Worm (Caenorhabditis elegans) whole organism, L2 larva: ENCODE data around the gene C55B6.4.

ENCODE experiments used
- C34F6.9 ChIP-seq: fragments of 150-350 bp; optimal IDR thresholded peaks from 2 replicates; lab custom pipeline; 2014; ENCODE audit warnings: missing biosample characterization, missing genetic modification characterization
- F13H6.1 ChIP-seq: sonication (generic microtip); optimal IDR thresholded peaks from 2 replicates; lab custom pipeline; 2016; ENCODE audit warnings: missing genetic modification characterization, missing compliant biosample characterization
- R02D3.7 ChIP-seq: fragments of 150-350 bp; optimal IDR thresholded peaks from 2 replicates; lab custom pipeline; 2014; ENCODE audit warnings: missing biosample characterization, missing genetic modification characterization
- Y55F3AM.14 ChIP-seq: fragments of 200-800 bp; sonication (Bioruptor generic); optimal IDR thresholded peaks from 2 replicates; lab custom pipeline; 2018; ENCODE audit warnings: mild to moderate bottlenecking, missing genetic modification characterization, missing compliant biosample characterization
- ZK546.5 ChIP-seq: sonication (generic microtip); optimal IDR thresholded peaks from 2 replicates; lab custom pipeline; 2017; ENCODE audit warnings: missing biosample characterization, missing genetic modification characterization
- alr-1 ChIP-seq: fragments of 150-350 bp; optimal IDR thresholded peaks from 2 replicates; lab custom pipeline; 2014; ENCODE audit warnings: missing biosample characterization, missing genetic modification characterization
- aly-2 ChIP-seq: fragments of 150-350 bp; optimal IDR thresholded peaks from 2 replicates; lab custom pipeline; 2014; ENCODE audit warnings: missing biosample characterization, missing genetic modification characterization
- ama-1 ChIP-seq: fragments of 150-350 bp; optimal IDR thresholded peaks from 2 replicates; lab custom pipeline; 2018; ENCODE audit warnings: inconsistent platforms
- blmp-1 ChIP-seq: sonication (generic microtip); optimal IDR thresholded peaks from 2 replicates; lab custom pipeline; 2017; ENCODE audit warnings: missing genetic modification characterization, mild to moderate bottlenecking, missing compliant biosample characterization, antibody characterized with exemption, moderate library complexity; ENCODE audit not compliant: insufficient read depth
- ceh-16 ChIP-seq: fragments of 150-350 bp; optimal IDR thresholded peaks from 2 replicates; lab custom pipeline; 2014; ENCODE audit warnings: missing biosample characterization, missing genetic modification characterization
- ceh-82 ChIP-seq: fragments of 150-350 bp; optimal IDR thresholded peaks from 2 replicates; lab custom pipeline; 2014; ENCODE audit warnings: missing biosample characterization, missing genetic modification characterization
- crh-2 ChIP-seq: sonication (generic microtip); optimal IDR thresholded peaks from 2 replicates; lab custom pipeline; 2017; ENCODE audit warnings: missing biosample characterization, missing genetic modification characterization
- dmd-4 ChIP-seq: sonication (generic microtip); optimal IDR thresholded peaks from 2 replicates; lab custom pipeline; 2017; ENCODE audit warnings: missing biosample characterization, missing genetic modification characterization
- egl-27 ChIP-seq: sonication (generic microtip); optimal IDR thresholded peaks from 3 replicates; lab custom pipeline; 2017; ENCODE audit warnings: missing biosample characterization, missing genetic modification reagents, missing genetic modification characterization
- elt-1 ChIP-seq: fragments of 150-350 bp; optimal IDR thresholded peaks from 2 replicates; lab custom pipeline; 2014; ENCODE audit warnings: missing biosample characterization, missing genetic modification characterization
- elt-3 ChIP-seq: sonication (generic microtip); optimal IDR thresholded peaks from 2 replicates; lab custom pipeline; 2017; ENCODE audit warnings: missing biosample characterization, missing genetic modification characterization
- fos-1 ChIP-seq: fragments of 150-350 bp; optimal IDR thresholded peaks from 2 replicates; lab custom pipeline; 2014; ENCODE audit warnings: missing biosample characterization, missing genetic modification characterization
- gmeb-1 ChIP-seq: fragments of 150-350 bp; optimal IDR thresholded peaks from 2 replicates; lab custom pipeline; 2014; ENCODE audit warnings: missing biosample characterization, missing genetic modification characterization
- lin-11 ChIP-seq: fragments of 150-350 bp; sonication (generic microtip); optimal IDR thresholded peaks from 2 replicates; lab custom pipeline; 2014; ENCODE audit warnings: missing biosample characterization, missing genetic modification characterization, inconsistent platforms, mixed read lengths
- lin-13 ChIP-seq: fragments of 150-350 bp; optimal IDR thresholded peaks from 2 replicates; lab custom pipeline; 2014; ENCODE audit warnings: missing biosample characterization, missing genetic modification reagents, missing genetic modification characterization
- lin-39 ChIP-seq: fragments of 150-350 bp; optimal IDR thresholded peaks from 2 replicates; lab custom pipeline; 2014; ENCODE audit warnings: missing biosample characterization, missing genetic modification reagents, missing genetic modification characterization
- lsy-2 ChIP-seq, 2 experiments: fragments of 150-350 bp in 1 of 2; sonication (generic microtip) in 1 of 2; optimal IDR thresholded peaks; 2 replicates each; lab custom pipeline; 2014 to 2017; ENCODE audit warnings: missing biosample characterization in 2 of 2, missing genetic modification characterization in 2 of 2
- mab-5 ChIP-seq: fragments of 150-350 bp; optimal IDR thresholded peaks from 2 replicates; lab custom pipeline; 2014; ENCODE audit warnings: missing biosample characterization, missing genetic modification characterization
- mbf-1 ChIP-seq: sonication (generic microtip); optimal IDR thresholded peaks from 2 replicates; lab custom pipeline; 2017; ENCODE audit warnings: missing biosample characterization, missing genetic modification characterization
- mdl-1 ChIP-seq, 2 experiments: fragments of 150-350 bp in 1 of 2; sonication (generic microtip) in 1 of 2; optimal IDR thresholded peaks; 2 replicates each; lab custom pipeline; 2017; ENCODE audit warnings: missing biosample characterization in 2 of 2, missing genetic modification characterization in 2 of 2
- nhr-10 ChIP-seq: sonication (generic microtip); optimal IDR thresholded peaks from 2 replicates; lab custom pipeline; 2017; ENCODE audit warnings: missing biosample characterization, missing genetic modification characterization
- nhr-11 ChIP-seq: fragments of 150-350 bp; optimal IDR thresholded peaks from 2 replicates; lab custom pipeline; 2014; ENCODE audit warnings: missing biosample characterization, missing genetic modification characterization
- nhr-12 ChIP-seq: fragments of 150-350 bp; optimal IDR thresholded peaks from 2 replicates; lab custom pipeline; 2014; ENCODE audit warnings: missing biosample characterization, missing genetic modification characterization
- nhr-129 ChIP-seq: fragments of 150-350 bp; optimal IDR thresholded peaks from 2 replicates; lab custom pipeline; 2014; ENCODE audit warnings: missing biosample characterization, missing genetic modification characterization
- nhr-21 ChIP-seq: fragments of 150-350 bp; optimal IDR thresholded peaks from 2 replicates; lab custom pipeline; 2014; ENCODE audit warnings: missing biosample characterization, missing genetic modification characterization
- nhr-23 ChIP-seq: fragments of 150-350 bp; optimal IDR thresholded peaks from 2 replicates; lab custom pipeline; 2014; ENCODE audit warnings: missing biosample characterization, missing genetic modification reagents, missing genetic modification characterization
- nhr-237 ChIP-seq: fragments of 150-350 bp; optimal IDR thresholded peaks from 2 replicates; lab custom pipeline; 2014; ENCODE audit warnings: missing biosample characterization, missing genetic modification characterization
- nhr-25 ChIP-seq: fragments of 150-350 bp; sonication (generic microtip); optimal IDR thresholded peaks from 3 replicates; lab custom pipeline; 2014; ENCODE audit warnings: missing biosample characterization, missing genetic modification characterization
- nhr-6 ChIP-seq: fragments of 150-350 bp; optimal IDR thresholded peaks from 2 replicates; lab custom pipeline; 2014; ENCODE audit warnings: missing biosample characterization, missing genetic modification characterization
- nhr-77 ChIP-seq: fragments of 150-350 bp; optimal IDR thresholded peaks from 2 replicates; lab custom pipeline; 2014; ENCODE audit warnings: missing biosample characterization, missing genetic modification characterization
- peb-1 ChIP-seq: fragments of 150-350 bp; optimal IDR thresholded peaks from 2 replicates; lab custom pipeline; 2014; ENCODE audit warnings: missing biosample characterization, missing genetic modification characterization
- sem-4 ChIP-seq: fragments of 150-350 bp; optimal IDR thresholded peaks from 2 replicates; lab custom pipeline; 2014; ENCODE audit warnings: missing biosample characterization, missing genetic modification reagents, missing genetic modification characterization
- skn-1 ChIP-seq: sonication (generic microtip); optimal IDR thresholded peaks from 2 replicates; lab custom pipeline; 2017; ENCODE audit warnings: missing biosample characterization, missing genetic modification characterization
- sma-3 ChIP-seq: sonication (generic microtip); optimal IDR thresholded peaks from 2 replicates; lab custom pipeline; 2016; ENCODE audit warnings: missing genetic modification reagents, missing genetic modification characterization, missing compliant biosample characterization
- sma-9 ChIP-seq, 2 experiments: fragments of 150-350 bp in 1 of 2; sonication (generic microtip) in 1 of 2; optimal IDR thresholded peaks; 2 replicates each; lab custom pipeline; 2014 to 2016; ENCODE audit warnings: missing genetic modification characterization in 2 of 2, mild to moderate bottlenecking in 1 of 2, missing biosample characterization in 1 of 2, missing compliant biosample characterization in 1 of 2, missing genetic modification reagents in 1 of 2, moderate library complexity in 1 of 2
- snpc-4 ChIP-seq: fragments of 150-350 bp; optimal IDR thresholded peaks from 2 replicates; lab custom pipeline; 2014; ENCODE audit warnings: missing biosample characterization, missing genetic modification characterization
- unc-39 ChIP-seq: fragments of 150-350 bp; optimal IDR thresholded peaks from 2 replicates; lab custom pipeline; 2014; ENCODE audit warnings: missing biosample characterization, missing genetic modification characterization
- unc-55 ChIP-seq: fragments of 150-350 bp; sonication (generic microtip); optimal IDR thresholded peaks from 3 replicates; lab custom pipeline; 2014; ENCODE audit warnings: missing biosample characterization, missing genetic modification reagents, missing genetic modification characterization
- unc-62 ChIP-seq: fragments of 150-350 bp; optimal IDR thresholded peaks from 2 replicates; lab custom pipeline; 2014; ENCODE audit warnings: missing biosample characterization, missing genetic modification reagents, missing genetic modification characterization
- zag-1 ChIP-seq: fragments of 150-350 bp; optimal IDR thresholded peaks from 2 replicates; lab custom pipeline; 2014; ENCODE audit warnings: missing biosample characterization, missing genetic modification characterization
- ztf-1 ChIP-seq: fragments of 200-800 bp; sonication (Bioruptor generic); conservative IDR thresholded peaks from 2 replicates; pipeline ENCODE4 v1.3.6; 2022; ENCODE audit warnings: missing genetic modification characterization, missing compliant biosample characterization
- ztf-11 ChIP-seq: sonication (generic microtip); optimal IDR thresholded peaks from 2 replicates; lab custom pipeline; 2017; ENCODE audit warnings: missing biosample characterization, missing genetic modification characterization
- ztf-4 ChIP-seq: fragments of 150-350 bp; optimal IDR thresholded peaks from 2 replicates; lab custom pipeline; 2014; ENCODE audit warnings: missing biosample characterization, missing genetic modification characterization

C55B6.4 gene

ce11 chrX:7181627-7182026, 5.9 kb downstream of the C55B6.4 start:
- TF ChIP-seq egl-27 (tag; lab: Kevin White, UChicago) (peak; percentile 81), lin-13 (GFP tag; lab: Kevin White, UChicago) (peak; percentile 82), ztf-11 (no peak), lin-11 (tag; lab: Kevin White, UChicago) (no peak), crh-2 (peak; percentile 96), nhr-6 (tag; lab: Kevin White, UChicago) (peak; percentile 95), sma-3 (GFP tag; lab: Kevin White, UChicago) (peak; percentile 99), sma-9 (GFP tag; optimal IDR thresholded peaks at IDR 0.05; lab: Kevin White, UChicago) (peak; percentile 78), sma-9 (tag; optimal IDR thresholded peaks at IDR 0.05; lab: Kevin White, UChicago) (no peak), nhr-21 (tag; lab: Kevin White, UChicago) (peak; percentile 99), aly-2 (no peak), C34F6.9 (tag; lab: Kevin White, UChicago) (peak; percentile 35), ceh-82 (tag; lab: Kevin White, UChicago) (peak; percentile 38), mab-5 (tag; lab: Kevin White, UChicago) (peak; percentile 25), skn-1 (peak; percentile 22), nhr-11 (tag; lab: Kevin White, UChicago) (no peak), F13H6.1 (peak; percentile 91), ztf-4 (peak; percentile 55), nhr-12 (tag; lab: Kevin White, UChicago) (no peak), gmeb-1 (tag; lab: Kevin White, UChicago) (peak; percentile 92), elt-1 (tag; lab: Kevin White, UChicago) (no peak), lsy-2 (tag; optimal IDR thresholded peaks at IDR 0.05; lab: Kevin White, UChicago) (peak; percentile 60 to 86), Y55F3AM.14 (GFP tag; lab: Kevin White, UChicago) (peak; percentile 38), nhr-23 (tag; lab: Kevin White, UChicago) (no peak), nhr-10 (tag; lab: Kevin White, UChicago) (peak; percentile 83), nhr-237 (tag; lab: Kevin White, UChicago) (peak; percentile 83), alr-1 (tag; lab: Kevin White, UChicago) (no peak), unc-55 (no peak), lin-39 (tag; lab: Kevin White, UChicago) (no peak), mbf-1 (tag; lab: Kevin White, UChicago) (peak; percentile 55), unc-62 (peak; percentile 14), ZK546.5 (no peak), nhr-25 (tag; lab: Kevin White, UChicago) (peak; percentile 96), nhr-129 (tag; lab: Kevin White, UChicago) (peak; percentile 97), sem-4 (tag; lab: Kevin White, UChicago) (peak; percentile 75), unc-39 (tag; lab: Kevin White, UChicago) (no peak), ceh-16 (peak; percentile 80), blmp-1 (tag; lab: Kevin White, UChicago) (peak; percentile 61), snpc-4 (tag; lab: Kevin White, UChicago) (peak; percentile 20), dmd-4 (tag; lab: Kevin White, UChicago) (peak; percentile 33), nhr-77 (tag; lab: Kevin White, UChicago) (peak; percentile 89), ama-1 (lab: Kevin White, UChicago) (no peak), zag-1 (tag; lab: Kevin White, UChicago) (no peak), R02D3.7 (tag; lab: Kevin White, UChicago) (peak; percentile 54), fos-1 (peak; percentile 96), mdl-1 (tag; optimal IDR thresholded peaks at IDR 0.05; lab: Kevin White, UChicago) (peak in 1 of 2 experiments; percentile 21), peb-1 (tag; lab: Kevin White, UChicago) (no peak), elt-3 (tag; lab: Kevin White, UChicago) (no peak), ztf-1 (GFP tag; lab: Robert Waterston, UW) (no peak)
- TF ChIP-seq, all 48 proteins: peak for 31
